Fruit fly (Drosophila melanogaster) whole organism, embryonic: ENCODE results near the gene Dtg.

Source experiments
- Antp ChIP-seq: fragments of 200-800 bp; sonication (Bioruptor generic); optimal IDR thresholded peaks from 3 replicates; lab custom pipeline; 2016; ENCODE audit warnings: missing biosample characterization, missing genetic modification characterization
- Blimp-1 ChIP-seq: fragments of 200-800 bp; sonication (Bioruptor generic); optimal IDR thresholded peaks from 3 replicates; lab custom pipeline; 2018; ENCODE audit warnings: missing biosample characterization, missing genetic modification characterization, mild to moderate bottlenecking, moderate library complexity, missing genetic modification reagents
- Bteb2 ChIP-seq: fragments of 200-800 bp; sonication (Bioruptor generic); optimal IDR thresholded peaks from 2 replicates; lab custom pipeline; 2016; ENCODE audit warnings: missing biosample characterization, missing genetic modification characterization
- C15 ChIP-seq: fragments of 200-800 bp; sonication (Bioruptor generic); IDR thresholded peaks from 3 replicates; pipeline ENCODE4 v1.3.6; 2022; ENCODE audit warnings: missing biosample characterization, missing genetic modification characterization
- CG10147 ChIP-seq: fragments of 200-800 bp; sonication (Bioruptor generic); optimal IDR thresholded peaks from 2 replicates; lab custom pipeline; 2019; ENCODE audit warnings: missing biosample characterization, mild to moderate bottlenecking, missing genetic modification characterization, moderate library complexity
- CG10366 ChIP-seq: fragments of 200-800 bp; sonication (Bioruptor generic); IDR thresholded peaks from 2 replicates; pipeline ENCODE4 v1.3.6; 2022; ENCODE audit warnings: missing biosample characterization, missing genetic modification characterization
- CG11456 ChIP-seq: fragments of 200-800 bp; sonication (Bioruptor generic); IDR thresholded peaks from 3 replicates; pipeline ENCODE4 v1.3.6; 2022; ENCODE audit warnings: missing biosample characterization, missing genetic modification characterization
- CG11560 ChIP-seq: fragments of 200-800 bp; sonication (Bioruptor generic); IDR thresholded peaks from 3 replicates; pipeline ENCODE4 v1.3.6; 2022; ENCODE audit warnings: missing biosample characterization, missing genetic modification characterization
- CG17829 ChIP-seq: fragments of 200-800 bp; optimal IDR thresholded peaks from 2 replicates; lab custom pipeline; 2019; ENCODE audit warnings: missing biosample characterization, mild to moderate bottlenecking, missing genetic modification characterization, moderate library complexity
- CG18262 ChIP-seq: fragments of 200-800 bp; optimal IDR thresholded peaks from 3 replicates; lab custom pipeline; 2019; ENCODE audit warnings: missing biosample characterization, mild to moderate bottlenecking, missing genetic modification characterization, moderate library complexity
- CG1832 ChIP-seq: fragments of 200-800 bp; sonication (Bioruptor generic); optimal IDR thresholded peaks from 2 replicates; lab custom pipeline; 2017; ENCODE audit warnings: missing biosample characterization, mild to moderate bottlenecking, missing genetic modification characterization, inconsistent platforms
- CG18476 ChIP-seq: fragments of 200-800 bp; sonication (Bioruptor generic); optimal IDR thresholded peaks from 2 replicates; lab custom pipeline; 2016; ENCODE audit warnings: missing biosample characterization, mild to moderate bottlenecking, missing genetic modification characterization
- CG2129 ChIP-seq: fragments of 200-800 bp; sonication (Bioruptor generic); IDR thresholded peaks from 2 replicates; pipeline ENCODE4 v1.3.6; 2022; ENCODE audit warnings: missing biosample characterization, missing genetic modification characterization; ENCODE audit not compliant: partially characterized antibody
- CG30020 ChIP-seq: fragments of 200-800 bp; optimal IDR thresholded peaks from 2 replicates; lab custom pipeline; 2019; ENCODE audit warnings: missing biosample characterization, mild to moderate bottlenecking, missing genetic modification characterization, moderate library complexity
- CG30403 ChIP-seq: fragments of 200-800 bp; sonication (Bioruptor generic); optimal IDR thresholded peaks from 3 replicates; lab custom pipeline; 2016; ENCODE audit warnings: missing biosample characterization, missing genetic modification characterization
- CG31388 ChIP-seq: fragments of 200-800 bp; sonication (Bioruptor generic); optimal IDR thresholded peaks from 2 replicates; lab custom pipeline; 2016; ENCODE audit warnings: missing biosample characterization, missing genetic modification characterization
- CG32767 ChIP-seq: fragments of 200-800 bp; sonication (Bioruptor generic); IDR thresholded peaks from 2 replicates; pipeline ENCODE4 v1.3.6; 2022; ENCODE audit warnings: missing biosample characterization, missing genetic modification characterization
- CG33557 ChIP-seq: fragments of 200-800 bp; sonication (Bioruptor generic); optimal IDR thresholded peaks from 2 replicates; lab custom pipeline; 2019; ENCODE audit warnings: missing biosample characterization, mild to moderate bottlenecking, missing genetic modification characterization, moderate library complexity
- CG4730 ChIP-seq: fragments of 200-800 bp; sonication (Bioruptor generic); IDR thresholded peaks from 2 replicates; pipeline ENCODE4 v1.3.6; 2022; ENCODE audit warnings: missing biosample characterization, missing genetic modification characterization
- CG5245 ChIP-seq: fragments of 200-800 bp; sonication (Bioruptor generic); optimal IDR thresholded peaks from 3 replicates; lab custom pipeline; 2016; ENCODE audit warnings: missing biosample characterization, missing genetic modification characterization
- CG6791 ChIP-seq: fragments of 200-800 bp; sonication (Bioruptor generic); IDR thresholded peaks from 3 replicates; pipeline ENCODE4 v1.3.6; 2022; ENCODE audit warnings: missing biosample characterization, missing genetic modification characterization; ENCODE audit not compliant: partially characterized antibody
- CG8924 ChIP-seq: fragments of 200-800 bp; optimal IDR thresholded peaks from 3 replicates; lab custom pipeline; 2019; ENCODE audit warnings: missing biosample characterization, mild to moderate bottlenecking, missing genetic modification characterization, moderate library complexity
- CG9215 ChIP-seq: fragments of 200-800 bp; sonication (Bioruptor generic); IDR thresholded peaks from 2 replicates; pipeline ENCODE4 v1.3.6; 2022; ENCODE audit warnings: missing biosample characterization, missing genetic modification characterization
- CG9797 ChIP-seq: fragments of 200-800 bp; sonication (Bioruptor generic); optimal IDR thresholded peaks from 3 replicates; lab custom pipeline; 2018; ENCODE audit warnings: missing biosample characterization, mild to moderate bottlenecking, missing genetic modification characterization
- Camta ChIP-seq: fragments of 200-800 bp; sonication (Bioruptor generic); optimal IDR thresholded peaks from 2 replicates; lab custom pipeline; 2016; ENCODE audit warnings: missing biosample characterization, missing genetic modification characterization
- Dip2 ChIP-seq: fragments of 200-800 bp; sonication (Bioruptor generic); IDR thresholded peaks from 2 replicates; pipeline ENCODE4 v1.3.6; 2022; ENCODE audit warnings: missing biosample characterization, missing genetic modification characterization
- Mrtf ChIP-seq: fragments of 200-800 bp; sonication (Bioruptor generic); IDR thresholded peaks from 3 replicates; pipeline ENCODE4 v1.3.6; 2022; ENCODE audit warnings: missing biosample characterization, missing genetic modification characterization
- Neu2 ChIP-seq: fragments of 200-800 bp; sonication (Bioruptor generic); optimal IDR thresholded peaks from 3 replicates; lab custom pipeline; 2016; ENCODE audit warnings: missing biosample characterization, missing genetic modification characterization, borderline replicate concordance
- Six4 ChIP-seq: fragments of 200-800 bp; sonication (Bioruptor generic); optimal IDR thresholded peaks from 2 replicates; lab custom pipeline; 2016; ENCODE audit warnings: missing biosample characterization, missing genetic modification characterization
- Usf ChIP-seq: fragments of 200-800 bp; sonication (Bioruptor generic); optimal IDR thresholded peaks from 2 replicates; lab custom pipeline; 2017; ENCODE audit warnings: missing genotype, missing biosample characterization, missing genetic modification characterization
- ac ChIP-seq: fragments of 200-800 bp; sonication (Bioruptor generic); optimal IDR thresholded peaks from 3 replicates; lab custom pipeline; 2017; ENCODE audit warnings: missing biosample characterization, mild to moderate bottlenecking, missing genetic modification characterization
- ara ChIP-seq: fragments of 200-800 bp; sonication (Bioruptor generic); IDR thresholded peaks from 2 replicates; pipeline ENCODE4 v1.3.6; 2022; ENCODE audit warnings: missing biosample characterization, missing genetic modification characterization
- ash1 ChIP-seq: fragments of 200-800 bp; sonication (Bioruptor generic); optimal IDR thresholded peaks from 2 replicates; lab custom pipeline; 2018; ENCODE audit warnings: missing biosample characterization, mild to moderate bottlenecking, missing genetic modification characterization
- cg ChIP-seq: fragments of 200-800 bp; sonication (Bioruptor generic); optimal IDR thresholded peaks from 3 replicates; lab custom pipeline; 2019; ENCODE audit warnings: missing biosample characterization, mild to moderate bottlenecking, missing genetic modification characterization, moderate library complexity
- chif ChIP-seq, 2 experiments: fragments of 200-800 bp; sonication (Bioruptor generic); optimal IDR thresholded peaks; 3 replicates each; lab custom pipeline; 2016; ENCODE audit warnings: missing biosample characterization in 2 of 2, missing genetic modification characterization in 2 of 2
- croc ChIP-seq: fragments of 200-800 bp; sonication (Bioruptor generic); conservative IDR thresholded peaks from 3 replicates; pipeline ENCODE4 v1.3.6; 2022; ENCODE audit warnings: missing biosample characterization, missing genetic modification characterization
- danr ChIP-seq: fragments of 200-800 bp; sonication (Bioruptor generic); IDR thresholded peaks from 2 replicates; pipeline ENCODE4 v1.3.6; 2022; ENCODE audit warnings: missing biosample characterization, missing genetic modification characterization
- dm ChIP-seq: fragments of 200-800 bp; sonication (Bioruptor generic); optimal IDR thresholded peaks from 3 replicates; lab custom pipeline; 2016; ENCODE audit warnings: missing biosample characterization, missing genetic modification characterization
- ewg ChIP-seq: fragments of 200-800 bp; sonication (Bioruptor generic); optimal IDR thresholded peaks from 3 replicates; lab custom pipeline; 2017; ENCODE audit warnings: mild to moderate bottlenecking, missing biosample characterization, missing genetic modification reagents, missing genetic modification characterization
- gfzf ChIP-seq: fragments of 200-800 bp; sonication (Bioruptor generic); optimal IDR thresholded peaks from 2 replicates; lab custom pipeline; 2016; ENCODE audit warnings: missing biosample characterization, mild to moderate bottlenecking, missing genetic modification characterization, moderate library complexity
- ham ChIP-seq: fragments of 200-800 bp; sonication (Bioruptor generic); IDR thresholded peaks from 2 replicates; pipeline ENCODE4 v1.3.6; 2022; ENCODE audit warnings: missing biosample characterization, missing genetic modification characterization
- ken ChIP-seq: fragments of 200-800 bp; sonication (Bioruptor generic); IDR thresholded peaks from 3 replicates; pipeline ENCODE4 v1.3.6; 2022; ENCODE audit warnings: missing biosample characterization, missing genetic modification characterization
- nom ChIP-seq: fragments of 200-800 bp; sonication (Bioruptor generic); optimal IDR thresholded peaks from 2 replicates; lab custom pipeline; 2017; ENCODE audit warnings: missing biosample characterization, missing genetic modification characterization, mild to moderate bottlenecking, moderate library complexity, missing genetic modification reagents
- pho ChIP-seq: fragments of 200-800 bp; sonication (Bioruptor generic); optimal IDR thresholded peaks from 2 replicates; lab custom pipeline; 2016; ENCODE audit warnings: missing biosample characterization, missing genetic modification characterization
- schlank ChIP-seq: fragments of 200-800 bp; sonication (Bioruptor generic); optimal IDR thresholded peaks from 2 replicates; lab custom pipeline; 2018; ENCODE audit warnings: missing biosample characterization, mild to moderate bottlenecking, missing genetic modification characterization
- sens-2 ChIP-seq: fragments of 200-800 bp; sonication (Bioruptor generic); IDR thresholded peaks from 2 replicates; pipeline ENCODE4 v1.3.6; 2022; ENCODE audit warnings: missing biosample characterization, missing genetic modification characterization
- shn ChIP-seq: fragments of 200-800 bp; sonication (Bioruptor generic); optimal IDR thresholded peaks from 3 replicates; lab custom pipeline; 2016; ENCODE audit warnings: missing biosample characterization, missing genetic modification characterization
- sima ChIP-seq: fragments of 200-800 bp; sonication (Bioruptor generic); optimal IDR thresholded peaks from 2 replicates; lab custom pipeline; 2016; ENCODE audit warnings: missing biosample characterization, missing genetic modification characterization
- slou ChIP-seq: fragments of 200-800 bp; sonication (Bioruptor generic); optimal IDR thresholded peaks from 3 replicates; lab custom pipeline; 2016; ENCODE audit warnings: missing biosample characterization, missing genetic modification characterization
- tap ChIP-seq: fragments of 200-800 bp; optimal IDR thresholded peaks from 3 replicates; lab custom pipeline; 2019; ENCODE audit warnings: missing biosample characterization, mild to moderate bottlenecking, missing genetic modification characterization, moderate library complexity

The Dtg gene

dm6 chr3R:12653511-12654252 lies 5.8 kb downstream of the Dtg start (continued):
- TF ChIP-seq sens-2 (GFP tag; lab: Robert Waterston, UW) (no peak), CG11560 (tag; lab: Robert Waterston, UW) (peak; percentile 73), sima (peak; percentile 55), Usf (GFP tag; lab: Kevin White, UChicago) (peak; percentile 51), Bteb2 (GFP tag; lab: Kevin White, UChicago) (peak; percentile 42), CG30020 (tag; lab: Kevin White, UChicago) (no peak), C15 (GFP tag; lab: Robert Waterston, UW) (no peak), shn (GFP tag; lab: Kevin White, UChicago) (peak; percentile 81), chif (GFP tag; optimal IDR thresholded peaks at IDR 0.05; lab: Kevin White, UChicago) (peak; percentile 75 to 77), CG4730 (GFP tag; lab: Robert Waterston, UW) (peak; percentile 73), Camta (GFP tag; lab: Kevin White, UChicago) (peak; percentile 81), schlank (tag; lab: Kevin White, UChicago) (peak; percentile 26), CG33557 (GFP tag; lab: Kevin White, UChicago) (no peak), CG1832 (GFP tag; lab: Kevin White, UChicago) (no peak), Neu2 (GFP tag; lab: Kevin White, UChicago) (no peak), CG8924 (tag; lab: Kevin White, UChicago) (peak; percentile 79), CG31388 (GFP tag; lab: Kevin White, UChicago) (no peak), pho (GFP tag; lab: Kevin White, UChicago) (peak; percentile 55), CG6791 (GFP tag; lab: Robert Waterston, UW) (no peak), slou (GFP tag; lab: Kevin White, UChicago) (peak; percentile 17), gfzf (GFP tag; lab: Kevin White, UChicago) (no peak), Blimp-1 (GFP tag; lab: Kevin White, UChicago) (peak; percentile 72), Mrtf (GFP tag; lab: Robert Waterston, UW) (peak; percentile 74), CG10366 (GFP tag; lab: Robert Waterston, UW) (peak; percentile 81), CG32767 (GFP tag; lab: Robert Waterston, UW) (peak; percentile 87), croc (GFP tag; lab: Robert Waterston, UW) (peak; percentile 77), Antp (GFP tag; lab: Kevin White, UChicago) (peak; percentile 89), dm (GFP tag; lab: Kevin White, UChicago) (peak; percentile 77), danr (GFP tag; lab: Robert Waterston, UW) (peak; percentile 80), Six4 (GFP tag; lab: Kevin White, UChicago) (peak; percentile 31), ewg (GFP tag; lab: Kevin White, UChicago) (peak; percentile 82), CG30403 (GFP tag; lab: Kevin White, UChicago) (peak; percentile 84), Dip2 (GFP tag; lab: Robert Waterston, UW) (peak; percentile 57), CG9215 (peak; percentile 83), CG18262 (tag; lab: Kevin White, UChicago) (peak; percentile 82), CG2129 (no peak), CG5245 (GFP tag; lab: Kevin White, UChicago) (peak; percentile 58), CG11456 (GFP tag; lab: Robert Waterston, UW) (peak; percentile 82), nom (no peak), ham (peak; percentile 61; the same call in 1 of the 2 replicates), CG18476 (GFP tag; lab: Kevin White, UChicago) (peak; percentile 32), CG9797 (GFP tag; lab: Kevin White, UChicago) (no peak), ara (GFP tag; lab: Robert Waterston, UW) (peak; percentile 70), tap (peak; percentile 77), ac (GFP tag; lab: Kevin White, UChicago) (no peak), ken (GFP tag; lab: Robert Waterston, UW) (peak; percentile 79), CG17829 (tag; lab: Kevin White, UChicago) (peak; percentile 65), cg (GFP tag; lab: Kevin White, UChicago) (no peak), ash1 (no peak), CG10147 (GFP tag; lab: Kevin White, UChicago) (peak; percentile 74)
